Worm (Caenorhabditis elegans) whole organism, young adult: ENCODE data around the gene rbm-7.
A peak's percentile ranks its signal among the peaks of the same experiment; 100 is the strongest.

Experiments
- B0035.1 ChIP-seq: sonication (generic microtip); optimal IDR thresholded peaks from 2 replicates; lab custom pipeline; 2016; ENCODE audit warnings: missing genetic modification characterization, mild to moderate bottlenecking, missing compliant biosample characterization, missing genotype, missing genetic modification reagents
- C06A6.2 ChIP-seq: fragments of 200-800 bp; sonication (Bioruptor generic); conservative IDR thresholded peaks from 2 replicates; pipeline ENCODE4 v1.3.6; 2022; ENCODE audit warnings: missing genetic modification characterization, missing compliant biosample characterization
- C17E4.6 ChIP-seq: fragments of 200-800 bp; sonication (Bioruptor generic); IDR thresholded peaks from 2 replicates; pipeline ENCODE4 v1.3.6; 2022; ENCODE audit warnings: missing genetic modification reagents, missing genetic modification characterization, missing compliant biosample characterization
- F33H1.4 ChIP-seq: fragments of 200-800 bp; sonication (Bioruptor generic); IDR thresholded peaks from 2 replicates; pipeline ENCODE4 v1.3.6; 2022; ENCODE audit warnings: missing genetic modification reagents, missing genetic modification characterization, missing compliant biosample characterization
- F55B11.4 ChIP-seq: sonication (generic microtip); optimal IDR thresholded peaks from 2 replicates; lab custom pipeline; 2016; ENCODE audit warnings: missing compliant biosample characterization, missing genetic modification characterization, borderline replicate concordance; ENCODE audit not compliant: insufficient read depth
- F57C9.4 ChIP-seq: sonication (generic microtip); optimal IDR thresholded peaks from 2 replicates; lab custom pipeline; 2017; ENCODE audit warnings: mild to moderate bottlenecking, missing genetic modification characterization, missing compliant biosample characterization
- K11D2.4 ChIP-seq: fragments of 200-800 bp; sonication (Bioruptor generic); IDR thresholded peaks from 2 replicates; pipeline ENCODE4 v1.3.6; 2022; ENCODE audit warnings: missing genetic modification reagents, missing genetic modification characterization, missing compliant biosample characterization
- K12H6.12 ChIP-seq: fragments of 200-800 bp; sonication (Bioruptor generic); optimal IDR thresholded peaks from 2 replicates; lab custom pipeline; 2018; ENCODE audit warnings: mild to moderate bottlenecking, missing genetic modification characterization, missing compliant biosample characterization
- T07F8.4 ChIP-seq: sonication (generic microtip); optimal IDR thresholded peaks from 2 replicates; lab custom pipeline; 2016; ENCODE audit warnings: mild to moderate bottlenecking, missing genetic modification characterization, moderate library complexity, missing compliant biosample characterization
- T26A5.8 ChIP-seq: sonication (generic microtip); optimal IDR thresholded peaks from 2 replicates; lab custom pipeline; 2016; ENCODE audit warnings: missing genetic modification characterization, missing compliant biosample characterization
- Y53G8AR.9 ChIP-seq: fragments of 200-800 bp; sonication (Bioruptor generic); conservative IDR thresholded peaks from 2 replicates; pipeline ENCODE4 v1.3.6; 2022; ENCODE audit warnings: missing genetic modification reagents, missing genetic modification characterization, missing compliant biosample characterization
- Y67H2A.10 ChIP-seq: fragments of 200-800 bp; sonication (Bioruptor generic); conservative IDR thresholded peaks from 2 replicates; pipeline ENCODE4 v1.3.6; 2022; ENCODE audit warnings: missing genetic modification reagents, missing genetic modification characterization, missing compliant biosample characterization
- Y95B8A.8 ChIP-seq: fragments of 200-800 bp; sonication (Bioruptor generic); IDR thresholded peaks from 2 replicates; pipeline ENCODE4 v1.3.6; 2022; ENCODE audit warnings: missing genetic modification reagents, missing genetic modification characterization, missing compliant biosample characterization
- ama-1 ChIP-seq, 3 experiments: fragments of 150-350 bp in 1 of 3; sonication (generic microtip) in 2 of 3; optimal IDR thresholded peaks; 2 replicates each; lab custom pipeline; 2014 to 2018; ENCODE audit warnings: missing biosample characterization in 2 of 3, missing genetic modification characterization in 2 of 3, missing genetic modification reagents in 2 of 3
- attf-5 ChIP-seq: fragments of 200-800 bp; sonication (Bioruptor generic); optimal IDR thresholded peaks from 2 replicates; lab custom pipeline; 2018; ENCODE audit warnings: mild to moderate bottlenecking, missing genetic modification characterization, missing compliant biosample characterization
- bed-2 ChIP-seq: fragments of 200-800 bp; sonication (Bioruptor generic); IDR thresholded peaks from 2 replicates; pipeline ENCODE4 v1.3.6; 2022; ENCODE audit warnings: missing genetic modification reagents, missing genetic modification characterization, missing compliant biosample characterization
- ccch-3 ChIP-seq: fragments of 200-800 bp; sonication (Bioruptor generic); optimal IDR thresholded peaks from 2 replicates; lab custom pipeline; 2018; ENCODE audit warnings: mild to moderate bottlenecking, missing genetic modification characterization, missing compliant biosample characterization
- cebp-1 ChIP-seq, 2 experiments: fragments of 200-800 bp in 1 of 2; sonication (Bioruptor generic) in 1 of 2; sonication (generic microtip) in 1 of 2; IDR thresholded peaks in 1 of 2; optimal IDR thresholded peaks in 1 of 2; 2 replicates each; pipeline versions ENCODE4 v1.3.6 to Lab custom; 2017 to 2022; ENCODE audit warnings: missing compliant biosample characterization in 2 of 2, missing genetic modification characterization in 2 of 2, mild to moderate bottlenecking in 1 of 2, missing genetic modification reagents in 1 of 2, moderate library complexity in 1 of 2
- cebp-2 ChIP-seq: fragments of 200-800 bp; sonication (Bioruptor generic); IDR thresholded peaks from 2 replicates; pipeline ENCODE4 v1.3.6; 2022; ENCODE audit warnings: missing genetic modification characterization, missing compliant biosample characterization
- ceh-40 ChIP-seq: fragments of 200-800 bp; sonication (Bioruptor generic); IDR thresholded peaks from 2 replicates; pipeline ENCODE4 v1.3.6; 2022; ENCODE audit warnings: missing genetic modification characterization, missing compliant biosample characterization
- ceh-58 ChIP-seq: fragments of 200-800 bp; sonication (Bioruptor generic); IDR thresholded peaks from 2 replicates; pipeline ENCODE4 v1.3.6; 2022; ENCODE audit warnings: missing genetic modification characterization, missing compliant biosample characterization
- ceh-91 ChIP-seq: fragments of 200-800 bp; sonication (Bioruptor generic); IDR thresholded peaks from 2 replicates; pipeline ENCODE4 v1.3.6; 2022; ENCODE audit warnings: missing genetic modification reagents, missing genetic modification characterization, missing compliant biosample characterization
- chd-7 ChIP-seq: sonication (generic microtip); optimal IDR thresholded peaks from 2 replicates; lab custom pipeline; 2016; ENCODE audit warnings: mild to moderate bottlenecking, missing genetic modification characterization, moderate library complexity, missing compliant biosample characterization
- die-1 ChIP-seq: sonication (generic microtip); optimal IDR thresholded peaks from 2 replicates; lab custom pipeline; 2016; ENCODE audit warnings: missing genotype, mild to moderate bottlenecking, missing genetic modification characterization, missing compliant biosample characterization
- egl-18 ChIP-seq: fragments of 200-800 bp; sonication (Bioruptor generic); IDR thresholded peaks from 2 replicates; pipeline ENCODE4 v1.3.6; 2022; ENCODE audit warnings: missing genetic modification reagents, missing genetic modification characterization, missing compliant biosample characterization
- ekl-4 ChIP-seq: fragments of 200-800 bp; sonication (Bioruptor generic); IDR thresholded peaks from 2 replicates; pipeline ENCODE4 v1.3.6; 2022; ENCODE audit warnings: missing genetic modification reagents, missing genetic modification characterization, missing compliant biosample characterization
- ets-4 ChIP-seq: fragments of 200-800 bp; sonication (Bioruptor generic); optimal IDR thresholded peaks from 2 replicates; lab custom pipeline; 2018; ENCODE audit warnings: mild to moderate bottlenecking, missing genetic modification characterization, missing compliant biosample characterization
- hmg-1.2 ChIP-seq: fragments of 200-800 bp; sonication (Bioruptor generic); IDR thresholded peaks from 2 replicates; pipeline ENCODE4 v1.3.6; 2022; ENCODE audit warnings: missing genetic modification reagents, missing genetic modification characterization, missing compliant biosample characterization
- lin-26 ChIP-seq: fragments of 200-800 bp; sonication (Bioruptor generic); IDR thresholded peaks from 2 replicates; pipeline ENCODE4 v1.3.6; 2022; ENCODE audit warnings: missing genetic modification reagents, missing genetic modification characterization, missing compliant biosample characterization
- lin-40 ChIP-seq: sonication (generic microtip); optimal IDR thresholded peaks from 2 replicates; lab custom pipeline; 2016; ENCODE audit warnings: missing genetic modification characterization, mild to moderate bottlenecking, missing compliant biosample characterization, missing genotype, missing genetic modification reagents
- lin-54 ChIP-seq: fragments of 200-800 bp; sonication (Bioruptor generic); optimal IDR thresholded peaks from 2 replicates; lab custom pipeline; 2018; ENCODE audit warnings: mild to moderate bottlenecking, missing genetic modification characterization, missing compliant biosample characterization
- madf-3 ChIP-seq: fragments of 200-800 bp; sonication (Bioruptor generic); IDR thresholded peaks from 2 replicates; pipeline ENCODE4 v1.3.6; 2022; ENCODE audit warnings: missing genetic modification reagents, missing genetic modification characterization, missing compliant biosample characterization
- nfya-2 ChIP-seq: fragments of 200-800 bp; sonication (Bioruptor generic); IDR thresholded peaks from 2 replicates; pipeline ENCODE4 v1.3.6; 2022; ENCODE audit warnings: missing genetic modification reagents, missing genetic modification characterization, missing compliant biosample characterization
- nhr-120 ChIP-seq: fragments of 200-800 bp; sonication (Bioruptor generic); IDR thresholded peaks from 2 replicates; pipeline ENCODE4 v1.3.6; 2022; ENCODE audit warnings: missing genetic modification characterization, missing compliant biosample characterization
- nhr-179 ChIP-seq: sonication (generic microtip); optimal IDR thresholded peaks from 2 replicates; lab custom pipeline; 2016; ENCODE audit warnings: mild to moderate bottlenecking, missing genetic modification characterization, missing compliant biosample characterization
- nhr-27 ChIP-seq: fragments of 200-800 bp; sonication (Bioruptor generic); optimal IDR thresholded peaks from 2 replicates; lab custom pipeline; 2018; ENCODE audit warnings: mild to moderate bottlenecking, missing genetic modification characterization, moderate library complexity, missing compliant biosample characterization
- nhr-90 ChIP-seq: sonication (generic microtip); optimal IDR thresholded peaks from 2 replicates; lab custom pipeline; 2016; ENCODE audit warnings: missing genotype, mild to moderate bottlenecking, missing genetic modification characterization, missing compliant biosample characterization
- rec-8 ChIP-seq, 2 experiments: sonication (generic microtip); optimal IDR thresholded peaks; 2 replicates each; lab custom pipeline; 2016; ENCODE audit warnings: mild to moderate bottlenecking in 2 of 2, missing genetic modification characterization in 2 of 2, missing genetic modification reagents in 2 of 2, missing genotype in 2 of 2, missing biosample characterization in 1 of 2, missing compliant biosample characterization in 1 of 2, moderate library complexity in 1 of 2
- repo-1 ChIP-seq: sonication (generic microtip); optimal IDR thresholded peaks from 2 replicates; lab custom pipeline; 2017; ENCODE audit warnings: mild to moderate bottlenecking, missing genetic modification characterization, missing compliant biosample characterization
- rpc-1 ChIP-seq, 2 experiments: fragments of 150-350 bp in 1 of 2; sonication (generic microtip) in 1 of 2; optimal IDR thresholded peaks; 2 replicates each; lab custom pipeline; 2014 to 2018; ENCODE audit warnings: missing biosample characterization in 1 of 2, missing genetic modification characterization in 1 of 2, missing genetic modification reagents in 1 of 2, missing genotype in 1 of 2
- somi-1 ChIP-seq: fragments of 200-800 bp; sonication (Bioruptor generic); optimal IDR thresholded peaks from 2 replicates; lab custom pipeline; 2018; ENCODE audit warnings: mild to moderate bottlenecking, missing genetic modification characterization, missing compliant biosample characterization
- unc-130 ChIP-seq: sonication (generic microtip); optimal IDR thresholded peaks from 2 replicates; lab custom pipeline; 2016; ENCODE audit warnings: missing genetic modification reagents, missing genetic modification characterization, missing compliant biosample characterization
- unc-62 ChIP-seq: fragments of 150-350 bp; optimal IDR thresholded peaks from 2 replicates; lab custom pipeline; 2014; ENCODE audit warnings: missing biosample characterization, missing genetic modification reagents, missing genetic modification characterization
- zim-3 ChIP-seq: sonication (generic microtip); optimal IDR thresholded peaks from 2 replicates; lab custom pipeline; 2017; ENCODE audit warnings: mild to moderate bottlenecking, missing genetic modification characterization, moderate library complexity, missing compliant biosample characterization
- ztf-18 ChIP-seq: sonication (generic microtip); optimal IDR thresholded peaks from 2 replicates; lab custom pipeline; 2016; ENCODE audit warnings: missing genotype, mild to moderate bottlenecking, missing genetic modification characterization, missing compliant biosample characterization
- ztf-26 ChIP-seq: sonication (generic microtip); optimal IDR thresholded peaks from 2 replicates; lab custom pipeline; 2017; ENCODE audit warnings: missing genetic modification characterization, missing compliant biosample characterization
- ztf-3 ChIP-seq: fragments of 200-800 bp; sonication (Bioruptor generic); optimal IDR thresholded peaks from 2 replicates; lab custom pipeline; 2018; ENCODE audit warnings: mild to moderate bottlenecking, missing genetic modification characterization, missing compliant biosample characterization

The rbm-7 gene

ce11 chrIII:12906611-12907037 is 25.0 kb downstream of the rbm-7 start (continued):
- TF ChIP-seq Y67H2A.10 (GFP tag; lab: Robert Waterston, UW) (no peak), ztf-18 (tag; lab: Kevin White, UChicago) (no peak), ztf-3 (GFP tag; lab: Kevin White, UChicago) (no peak), unc-130 (GFP tag; lab: Kevin White, UChicago) (no peak), ets-4 (GFP tag; lab: Kevin White, UChicago) (no peak), lin-26 (no peak), repo-1 (tag; lab: Kevin White, UChicago) (peak; percentile 75), ama-1 (optimal IDR thresholded peaks at IDR 0.05; lab: Kevin White, UChicago) (peak; percentile 69), ama-1 (GFP tag; optimal IDR thresholded peaks at IDR 0.05; lab: Kevin White, UChicago) (peak; percentile 1 to 59), somi-1 (GFP tag; lab: Kevin White, UChicago) (no peak), ekl-4 (GFP tag; lab: Robert Waterston, UW) (peak; percentile 63), lin-54 (peak; percentile 46), nfya-2 (GFP tag; lab: Robert Waterston, UW) (0 out of 2 replicates have a peak, but pooled peaks have one; percentile 24), B0035.1 (tag; lab: Kevin White, UChicago) (peak; percentile 75), unc-62 (GFP tag; lab: Kevin White, UChicago) (no peak), lin-40 (tag; lab: Kevin White, UChicago) (peak; percentile 71), Y95B8A.8 (GFP tag; lab: Robert Waterston, UW) (peak; percentile 79), madf-3 (no peak), cebp-2 (peak; percentile 86; the same call in 1 of the 2 replicates), attf-5 (peak; percentile 7), chd-7 (tag; lab: Kevin White, UChicago) (peak; percentile 78), F33H1.4 (0 out of 2 replicates have a peak, but pooled peaks have one; percentile 18), C17E4.6 (no peak), nhr-90 (tag; lab: Kevin White, UChicago) (peak; percentile 55), die-1 (tag; lab: Kevin White, UChicago) (peak; percentile 38), T26A5.8 (no peak), rpc-1 (optimal IDR thresholded peaks at IDR 0.05; lab: Kevin White, UChicago) (no peak), rpc-1 (tag; optimal IDR thresholded peaks at IDR 0.05; lab: Kevin White, UChicago) (no peak), ceh-91 (0 out of 2 replicates have a peak, but pooled peaks have one; percentile 9), egl-18 (0 out of 2 replicates have a peak, but pooled peaks have one; percentile 51), zim-3 (tag; lab: Kevin White, UChicago) (no peak), nhr-179 (no peak), ztf-26 (tag; lab: Kevin White, UChicago) (peak; percentile 53), K11D2.4 (no peak), nhr-27 (tag; lab: Kevin White, UChicago) (no peak)

- peak; percentile 100 for TF ChIP-seq Y53G8AR.9 (GFP tag; lab: Robert Waterston, UW)
- peak; percentile 75 for TF ChIP-seq cebp-1 (GFP tag; IDR thresholded peaks at IDR 0.05; lab: Robert Waterston, UW)
- TF ChIP-seq cebp-1 (tag; optimal IDR thresholded peaks at IDR 0.05; lab: Kevin White, UChicago), result peak; percentile 96
- TF ChIP-seq F57C9.4 (tag; lab: Kevin White, UChicago), result peak; percentile 93
- TF ChIP-seq somi-1 (GFP tag; lab: Kevin White, UChicago), result peak; percentile 98
- TF ChIP-seq F55B11.4 (tag; lab: Kevin White, UChicago), result no peak
- TF ChIP-seq ccch-3 (GFP tag; lab: Kevin White, UChicago), result no peak
- TF ChIP-seq nhr-120 (GFP tag; lab: Robert Waterston, UW), result 0 out of 2 replicates have a peak, but pooled peaks have one; percentile 61
- peak; percentile 87 for TF ChIP-seq F33H1.4
- peak; percentile 98 for TF ChIP-seq K12H6.12 (tag; lab: Kevin White, UChicago)
- peak; percentile 79 for TF ChIP-seq bed-2 (GFP tag; lab: Robert Waterston, UW)
- TF ChIP-seq hmg-1.2 (GFP tag; lab: Robert Waterston, UW), result peak; percentile 92
- TF ChIP-seq ceh-58, result peak; percentile 78; the same call in 1 of the 2 replicates
- TF ChIP-seq T07F8.4 (tag; lab: Kevin White, UChicago), result peak; percentile 62
- peak; percentile 97 for TF ChIP-seq C06A6.2 (GFP tag; lab: Robert Waterston, UW)
- TF ChIP-seq ceh-40, result 0 out of 2 replicates have a peak, but pooled peaks have one; percentile 69
- peak in 1 of 2 experiments; percentile 35 for TF ChIP-seq rec-8 (tag; optimal IDR thresholded peaks at IDR 0.05; lab: Kevin White, UChicago)
Observed at ce11 chrIII:12904987-12905541, 26.6 kb downstream of the rbm-7 start, which contains the start of gene cox-5A. cox-5A (plus strand) TSS chrIII:12905491.
